Fruit fly (Drosophila melanogaster): Measurements from ENCODE around the gene Acsx4.

Acsx4 gene

dm6 chr3R:19799614-19800013 is 16.3 kb downstream of the Acsx4 start:
- no peak for TF ChIP-seq CG6854 (GFP tag; optimal IDR thresholded peaks at IDR 0.05)
- peak; percentile 17 for TF ChIP-seq Eip78C (GFP tag)
- TF ChIP-seq cyc (GFP tag; optimal IDR thresholded peaks at IDR 0.05) = no peak

DNA sequence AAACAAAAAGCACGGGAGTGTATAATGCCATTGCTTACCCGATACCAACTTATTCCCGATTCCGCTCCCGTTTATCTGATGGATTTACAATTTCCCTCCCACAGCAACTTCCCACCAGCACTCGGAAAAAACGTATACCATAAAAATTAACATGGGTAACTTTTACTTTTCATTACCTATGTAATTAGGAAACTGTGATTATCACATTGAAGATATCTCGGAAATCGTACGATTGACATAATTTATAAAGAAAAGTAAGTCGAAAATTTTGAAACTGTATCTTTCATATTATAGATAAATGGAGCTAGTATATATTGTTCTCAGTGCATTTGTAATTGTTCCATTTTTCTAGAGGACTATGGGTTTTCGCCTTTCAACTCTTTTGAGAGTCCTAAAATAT is 18.4 kb downstream of the Acsx4 start:
- TF ChIP-seq CG6163 (GFP tag; IDR thresholded peaks at IDR 0.05) = 0 out of 3 replicates have a peak, but pooled peaks have one; percentile 45
- TF ChIP-seq CG32006 (GFP tag; optimal IDR thresholded peaks at IDR 0.05) = peak; percentile 27
- TF ChIP-seq CG4318 (GFP tag; optimal IDR thresholded peaks at IDR 0.05) = peak; percentile 6
- peak; percentile 75 for TF ChIP-seq Eip78C (GFP tag)
- TF ChIP-seq CG6854 (GFP tag; optimal IDR thresholded peaks at IDR 0.05) = no peak
- TF ChIP-seq Hr4 (GFP tag; optimal IDR thresholded peaks at IDR 0.05) = peak; percentile 30

- TF ChIP-seq Eip78C (GFP tag) (peak; percentile 68), Gug (GFP tag; IDR thresholded peaks at IDR 0.05) (no peak), svp (GFP tag) (peak; percentile 12), Met (GFP tag; optimal IDR thresholded peaks at IDR 0.05) (peak; percentile 4)
Observed at dm6 chr3R:19802508-19802907, 19.2 kb downstream of the Acsx4 start.

DNA sequence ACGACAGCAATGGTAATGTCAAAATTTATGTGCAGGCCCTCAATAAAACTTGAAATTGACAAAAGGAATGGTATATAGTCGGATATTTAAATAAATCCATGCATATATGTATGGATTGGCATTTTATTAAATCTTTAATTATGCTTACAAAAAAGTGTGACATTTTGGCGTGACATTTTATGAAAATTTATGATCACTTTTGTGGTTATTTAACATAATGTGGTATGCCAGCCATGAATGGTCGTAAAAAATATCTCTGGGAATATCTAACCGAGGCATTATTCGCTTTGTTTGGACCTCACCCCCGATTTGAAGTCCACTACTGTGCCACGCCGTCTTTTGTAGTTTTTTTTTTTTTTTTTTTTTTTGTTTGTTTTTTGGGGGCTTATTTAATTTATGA is 20.2 kb downstream of the Acsx4 start:
- TF ChIP-seq esn (GFP tag; optimal IDR thresholded peaks at IDR 0.05) = no peak
- no peak for TF ChIP-seq Ets96B (tag; optimal IDR thresholded peaks at IDR 0.05)
- TF ChIP-seq Ets21C (GFP tag; optimal IDR thresholded peaks at IDR 0.05) = no peak
- no peak for TF ChIP-seq Sox102F (GFP tag; optimal IDR thresholded peaks at IDR 0.05)
- TF ChIP-seq fkh (GFP tag; optimal IDR thresholded peaks at IDR 0.05) = no peak
- TF ChIP-seq Lpt (GFP tag; optimal IDR thresholded peaks at IDR 0.05) = no peak
- no peak for TF ChIP-seq svp (GFP tag)
- TF ChIP-seq Eip75B (GFP tag; optimal IDR thresholded peaks at IDR 0.05) = no peak
- TF ChIP-seq CG1621 (tag; optimal IDR thresholded peaks at IDR 0.05) = no peak
- TF ChIP-seq acj6 (GFP tag; optimal IDR thresholded peaks at IDR 0.05) = no peak
- no peak for TF ChIP-seq CG16779 (tag; optimal IDR thresholded peaks at IDR 0.05)
- no peak for TF ChIP-seq Gug (GFP tag; IDR thresholded peaks at IDR 0.05)
- no peak for TF ChIP-seq CG6163 (GFP tag; IDR thresholded peaks at IDR 0.05)
- TF ChIP-seq fd59A (GFP tag; optimal IDR thresholded peaks at IDR 0.05) = no peak
- no peak for TF ChIP-seq salr (GFP tag; optimal IDR thresholded peaks at IDR 0.05)
- no peak for TF ChIP-seq dsx (GFP tag; optimal IDR thresholded peaks at IDR 0.05; ENCODE audit: poor library complexity, severe bottlenecking)
- no peak for TF ChIP-seq CG11902 (GFP tag; optimal IDR thresholded peaks at IDR 0.05)
- TF ChIP-seq OdsH (GFP tag; optimal IDR thresholded peaks at IDR 0.05) = no peak

DNA sequence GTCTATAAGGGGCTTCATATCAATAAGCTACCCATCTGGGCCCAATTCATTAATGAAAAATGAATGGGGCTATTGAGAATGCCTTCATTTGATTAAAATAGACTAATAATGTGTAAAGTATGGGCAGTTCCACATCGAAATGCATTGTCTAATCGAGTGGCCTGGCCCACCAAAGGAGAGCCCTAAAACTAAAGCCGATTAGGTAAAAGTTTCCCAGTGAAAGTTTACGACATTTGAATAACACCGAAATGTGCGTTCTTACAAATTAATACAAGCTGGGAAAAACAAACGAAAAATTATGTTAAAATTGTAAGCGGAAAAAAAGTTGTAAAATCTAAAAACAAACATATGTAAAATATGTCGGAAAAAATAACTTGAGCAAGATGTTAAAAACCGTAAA is 21.6 kb downstream of the Acsx4 start:
- TF ChIP-seq CG6792 (GFP tag; optimal IDR thresholded peaks at IDR 0.05) (no peak), achi (GFP tag; optimal IDR thresholded peaks at IDR 0.05) (no peak), eg (GFP tag; IDR thresholded peaks at IDR 0.05) (no peak), ss (GFP tag; optimal IDR thresholded peaks at IDR 0.05) (no peak), Ets21C (GFP tag; optimal IDR thresholded peaks at IDR 0.05) (no peak)

DNA sequence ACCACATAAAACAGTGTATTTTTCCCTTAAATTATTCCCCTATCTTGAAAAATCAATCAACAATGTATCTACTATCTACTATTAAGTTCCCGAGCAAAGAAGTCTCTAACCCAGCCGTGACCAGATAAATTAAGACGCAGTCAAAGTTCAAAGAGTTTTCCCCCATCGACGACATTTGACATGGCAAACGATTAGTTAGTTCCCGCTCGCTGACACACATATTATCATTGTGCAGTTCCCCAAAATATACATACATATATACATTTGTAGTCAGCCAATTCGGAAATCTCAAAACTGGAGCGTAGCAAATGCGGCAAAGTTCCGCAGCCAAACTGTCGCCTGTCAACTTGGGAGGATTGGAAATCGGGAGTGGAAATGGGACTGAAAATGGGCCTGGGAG is 23.8 kb downstream of the Acsx4 start:
- no peak for TF ChIP-seq eg (GFP tag; IDR thresholded peaks at IDR 0.05)
- no peak for TF ChIP-seq Hr39 (GFP tag; optimal IDR thresholded peaks at IDR 0.05)
- TF ChIP-seq dsx (GFP tag; optimal IDR thresholded peaks at IDR 0.05; ENCODE audit: poor library complexity, severe bottlenecking) = no peak
- TF ChIP-seq CG1621 (tag; optimal IDR thresholded peaks at IDR 0.05) = no peak
- TF ChIP-seq CG15336 (GFP tag; IDR thresholded peaks at IDR 0.05) = no peak

All from whole organism, prepupa.